Worm (Caenorhabditis elegans) whole organism, early embryonic: ENCODE results near the gene F28B12.6.
A peak's percentile ranks its signal among the peaks of the same experiment; 100 is the strongest.

Source experiments
- B0310.2 ChIP-seq: sonication (generic microtip); optimal IDR thresholded peaks from 2 replicates; lab custom pipeline; 2016; ENCODE audit warnings: mild to moderate bottlenecking, missing genetic modification characterization, missing compliant biosample characterization
- F13C5.2 ChIP-seq: sonication (generic microtip); optimal IDR thresholded peaks from 2 replicates; lab custom pipeline; 2017; ENCODE audit warnings: mild to moderate bottlenecking, missing genetic modification characterization, inconsistent platforms, missing compliant biosample characterization
- aly-1 ChIP-seq: sonication (generic microtip); optimal IDR thresholded peaks from 2 replicates; lab custom pipeline; 2016; ENCODE audit warnings: missing genetic modification characterization, missing compliant biosample characterization
- ama-1 ChIP-seq: fragments of 150-350 bp; optimal IDR thresholded peaks from 2 replicates; lab custom pipeline; 2014
- ceh-13 ChIP-seq: fragments of 200-800 bp; sonication (Bioruptor generic); optimal IDR thresholded peaks from 2 replicates; lab custom pipeline; 2018; ENCODE audit warnings: mild to moderate bottlenecking, missing genetic modification characterization, missing compliant biosample characterization
- ceh-36 ChIP-seq: sonication (generic microtip); optimal IDR thresholded peaks from 2 replicates; lab custom pipeline; 2016; ENCODE audit warnings: missing genetic modification characterization, inconsistent platforms, missing compliant biosample characterization
- ets-7 ChIP-seq: sonication (generic microtip); optimal IDR thresholded peaks from 2 replicates; lab custom pipeline; 2016; ENCODE audit warnings: missing genotype, missing genetic modification characterization, missing compliant biosample characterization
- flt-1 ChIP-seq: fragments of 200-800 bp; sonication (Bioruptor generic); IDR thresholded peaks from 2 replicates; pipeline ENCODE4 v1.3.6; 2022; ENCODE audit warnings: missing genetic modification characterization, missing compliant biosample characterization
- hmbx-1 ChIP-seq: sonication (generic microtip); optimal IDR thresholded peaks from 2 replicates; lab custom pipeline; 2016; ENCODE audit warnings: mild to moderate bottlenecking, missing genetic modification characterization, missing compliant biosample characterization
- hmg-4 ChIP-seq: fragments of 200-800 bp; sonication (Bioruptor generic); optimal IDR thresholded peaks from 2 replicates; lab custom pipeline; 2018; ENCODE audit warnings: mild to moderate bottlenecking, missing genetic modification characterization, missing compliant biosample characterization
- hnd-1 ChIP-seq: sonication (generic microtip); optimal IDR thresholded peaks from 2 replicates; lab custom pipeline; 2016; ENCODE audit warnings: missing genetic modification characterization, missing compliant biosample characterization
- pes-1 ChIP-seq: fragments of 200-800 bp; sonication (Bioruptor generic); IDR thresholded peaks from 2 replicates; pipeline ENCODE4 v1.3.6; 2022; ENCODE audit warnings: missing genetic modification reagents, missing genetic modification characterization, missing compliant biosample characterization
- scrt-1 ChIP-seq: fragments of 200-800 bp; sonication (Bioruptor generic); IDR thresholded peaks from 2 replicates; pipeline ENCODE4 v1.3.6; 2022; ENCODE audit warnings: missing genetic modification characterization, missing compliant biosample characterization
- sea-1 ChIP-seq: fragments of 200-800 bp; sonication (Bioruptor generic); conservative IDR thresholded peaks from 2 replicates; pipeline ENCODE4 v1.3.6; 2022; ENCODE audit warnings: missing genetic modification characterization, missing compliant biosample characterization
- tbx-11 ChIP-seq: fragments of 200-800 bp; sonication (Bioruptor generic); IDR thresholded peaks from 2 replicates; pipeline ENCODE4 v1.3.6; 2022; ENCODE audit warnings: missing genetic modification characterization, missing compliant biosample characterization
- tbx-37 ChIP-seq: fragments of 200-800 bp; sonication (Bioruptor generic); conservative IDR thresholded peaks from 2 replicates; pipeline ENCODE4 v1.3.6; 2022; ENCODE audit warnings: missing genetic modification reagents, missing genetic modification characterization, missing compliant biosample characterization
- tra-4 ChIP-seq: sonication (generic microtip); optimal IDR thresholded peaks from 2 replicates; lab custom pipeline; 2017; ENCODE audit warnings: missing genetic modification characterization, missing compliant biosample characterization

F28B12.6 gene

ce11 chrII:5959575-5960119 lies 19.0 kb downstream of the F28B12.6 start:
- no peak for TF ChIP-seq ceh-13
- TF ChIP-seq tbx-11: no peak
- no peak for TF ChIP-seq flt-1 (GFP tag; lab: Robert Waterston, UW)
- TF ChIP-seq aly-1 (tag; lab: Kevin White, UChicago): no peak
- no peak for TF ChIP-seq hmbx-1 (tag; lab: Kevin White, UChicago)
- TF ChIP-seq pes-1 (GFP tag; lab: Robert Waterston, UW): no peak
- no peak for TF ChIP-seq scrt-1 (GFP tag; lab: Robert Waterston, UW)
- no peak for TF ChIP-seq hnd-1 (tag; lab: Kevin White, UChicago)
- TF ChIP-seq B0310.2 (tag; lab: Kevin White, UChicago): no peak
- TF ChIP-seq ama-1 (lab: Kevin White, UChicago): no peak

- TF ChIP-seq hmbx-1 (tag; lab: Kevin White, UChicago) (no peak), F13C5.2 (no peak), ceh-13 (no peak), tbx-37 (GFP tag; lab: Robert Waterston, UW) (no peak), tra-4 (no peak), flt-1 (GFP tag; lab: Robert Waterston, UW) (no peak), ceh-36 (tag; lab: Kevin White, UChicago) (no peak), B0310.2 (tag; lab: Kevin White, UChicago) (no peak), ets-7 (tag; lab: Kevin White, UChicago) (no peak), pes-1 (GFP tag; lab: Robert Waterston, UW) (no peak), tbx-11 (no peak)
Observed at ce11 chrII:5961317-5961716, 20.7 kb downstream of the F28B12.6 start, which contains the start of gene B0034.7. Gene B0034.7, plus strand, starts transcription at chrII:5961617.

- TF ChIP-seq ceh-13: no peak
- TF ChIP-seq ets-7 (tag; lab: Kevin White, UChicago): no peak
- TF ChIP-seq scrt-1 (GFP tag; lab: Robert Waterston, UW): no peak
- TF ChIP-seq hmg-4 (GFP tag; lab: Kevin White, UChicago): no peak
- no peak for TF ChIP-seq aly-1 (tag; lab: Kevin White, UChicago)
- TF ChIP-seq tbx-11: no peak
- no peak for TF ChIP-seq flt-1 (GFP tag; lab: Robert Waterston, UW)
- TF ChIP-seq sea-1 (GFP tag; lab: Robert Waterston, UW): no peak
- TF ChIP-seq B0310.2 (tag; lab: Kevin White, UChicago): no peak
- no peak for TF ChIP-seq hnd-1 (tag; lab: Kevin White, UChicago)
- no peak for TF ChIP-seq ceh-36 (tag; lab: Kevin White, UChicago)
- TF ChIP-seq ama-1 (lab: Kevin White, UChicago): no peak
- TF ChIP-seq pes-1 (GFP tag; lab: Robert Waterston, UW): no peak
- TF ChIP-seq tra-4: no peak
Observed at ce11 chrII:5962343-5962742, 21.7 kb downstream of the F28B12.6 start.

- no peak for TF ChIP-seq B0310.2 (tag; lab: Kevin White, UChicago)
- no peak for TF ChIP-seq flt-1 (GFP tag; lab: Robert Waterston, UW)
- no peak for TF ChIP-seq aly-1 (tag; lab: Kevin White, UChicago)
- TF ChIP-seq hmg-4 (GFP tag; lab: Kevin White, UChicago): no peak
- TF ChIP-seq tra-4: no peak
Observed at ce11 chrII:5964962-5965361, 24.3 kb downstream of the F28B12.6 start.

ce11 chrII:5966637-5967036 lies 26.0 kb downstream of the F28B12.6 start:
- TF ChIP-seq tra-4: no peak
- no peak for TF ChIP-seq hmbx-1 (tag; lab: Kevin White, UChicago)
- TF ChIP-seq ets-7 (tag; lab: Kevin White, UChicago): peak; percentile 2
- TF ChIP-seq aly-1 (tag; lab: Kevin White, UChicago): no peak
- no peak for TF ChIP-seq sea-1 (GFP tag; lab: Robert Waterston, UW)

- TF ChIP-seq pes-1 (GFP tag; lab: Robert Waterston, UW) (no peak), tbx-37 (GFP tag; lab: Robert Waterston, UW) (no peak), ama-1 (lab: Kevin White, UChicago) (no peak), hmg-4 (GFP tag; lab: Kevin White, UChicago) (no peak), flt-1 (GFP tag; lab: Robert Waterston, UW) (no peak), ceh-36 (tag; lab: Kevin White, UChicago) (no peak), hnd-1 (tag; lab: Kevin White, UChicago) (no peak), tra-4 (no peak), tbx-11 (no peak), scrt-1 (GFP tag; lab: Robert Waterston, UW) (no peak), ets-7 (tag; lab: Kevin White, UChicago) (no peak)
Observed at ce11 chrII:5968037-5968436, 27.4 kb downstream of the F28B12.6 start, which contains the start of gene B0034.1. Gene B0034.1, plus strand, starts transcription at chrII:5968337.

- TF ChIP-seq F13C5.2 (no peak), ceh-13 (no peak)
Observed at ce11 chrII:5969303-5969702, 28.6 kb downstream of the F28B12.6 start, which contains the start of gene B0034.4. Gene B0034.4, minus strand, starts transcription at chrII:5969531.

- no peak for TF ChIP-seq ceh-13
- no peak for TF ChIP-seq hnd-1 (tag; lab: Kevin White, UChicago)
- no peak for TF ChIP-seq tbx-37 (GFP tag; lab: Robert Waterston, UW)
- no peak for TF ChIP-seq sea-1 (GFP tag; lab: Robert Waterston, UW)
- no peak for TF ChIP-seq ama-1 (lab: Kevin White, UChicago)
- TF ChIP-seq scrt-1 (GFP tag; lab: Robert Waterston, UW): no peak
- no peak for TF ChIP-seq flt-1 (GFP tag; lab: Robert Waterston, UW)
- no peak for TF ChIP-seq pes-1 (GFP tag; lab: Robert Waterston, UW)
- no peak for TF ChIP-seq hmg-4 (GFP tag; lab: Kevin White, UChicago)
- TF ChIP-seq hmbx-1 (tag; lab: Kevin White, UChicago): no peak
- TF ChIP-seq ets-7 (tag; lab: Kevin White, UChicago): no peak
- TF ChIP-seq tbx-11: no peak
- no peak for TF ChIP-seq F13C5.2
- no peak for TF ChIP-seq B0310.2 (tag; lab: Kevin White, UChicago)
- no peak for TF ChIP-seq tra-4
Observed at ce11 chrII:5974878-5975277, 34.2 kb downstream of the F28B12.6 start, which contains the start of gene B0034.5. Gene B0034.5, minus strand, starts transcription at chrII:5974978.
